Fruit fly (Drosophila melanogaster): ENCODE results near the gene CG6495.

Gene CG6495

dm6 chr2L:10800877-10801719 is 40.2 kb downstream of the CG6495 start, which contains the start of gene CG31869 (continued):
- TF ChIP-seq CG3847 (GFP tag; IDR thresholded peaks at IDR 0.05) (0 out of 2 replicates have a peak, but pooled peaks have one; percentile 16), sisA (GFP tag; IDR thresholded peaks at IDR 0.05) (peak; percentile 23; the same call in 1 of the 2 replicates), Meics (GFP tag; optimal IDR thresholded peaks at IDR 0.05) (peak; percentile 41), chinmo (GFP tag; IDR thresholded peaks at IDR 0.05; ENCODE audit: partially characterized antibody) (0 out of 4 replicates have a peak, but pooled peaks have one; percentile 71), CG14667 (GFP tag; IDR thresholded peaks at IDR 0.05) (0 out of 2 replicates have a peak, but pooled peaks have one; percentile 11), CG4360 (GFP tag; IDR thresholded peaks at IDR 0.05) (0 out of 2 replicates have a peak, but pooled peaks have one; percentile 24), Dref (GFP tag; IDR thresholded peaks at IDR 0.05) (no peak), dysf (GFP tag; IDR thresholded peaks at IDR 0.05) (peak; percentile 38; the same call in 1 of the 3 replicates), MTF-1 (GFP tag; optimal IDR thresholded peaks at IDR 0.05; ENCODE audit: borderline replicate concordance) (no peak), sens (GFP tag) (peak; percentile 73), CG32532 (GFP tag; IDR thresholded peaks at IDR 0.05) (0 out of 2 replicates have a peak, but pooled peaks have one; percentile 31), pan (optimal IDR thresholded peaks at IDR 0.05) (no peak), pan (GFP tag; optimal IDR thresholded peaks at IDR 0.05 in 1 of 2, IDR thresholded peaks at IDR 0.05 in 1 of 2) (peak in 1 of 2 experiments; percentile 58), so (GFP tag; IDR thresholded peaks at IDR 0.05) (0 out of 3 replicates have a peak, but pooled peaks have one; percentile 13), CG15011 (GFP tag; optimal IDR thresholded peaks at IDR 0.05) (no peak), crol (GFP tag; IDR thresholded peaks at IDR 0.05) (peak; percentile 87), Dbx (GFP tag; IDR thresholded peaks at IDR 0.05) (no peak), CG1233 (GFP tag; optimal IDR thresholded peaks at IDR 0.05) (no peak), CG15073 (GFP tag; optimal IDR thresholded peaks at IDR 0.05) (no peak), Awh (GFP tag; IDR thresholded peaks at IDR 0.05) (no peak), Jarid2 (GFP tag; optimal IDR thresholded peaks at IDR 0.05) (peak; percentile 79), al (GFP tag; IDR thresholded peaks at IDR 0.05) (peak; percentile 26; the same call in 1 of the 2 replicates), CG12744 (GFP tag; optimal IDR thresholded peaks at IDR 0.05) (no peak), fu2 (GFP tag; optimal IDR thresholded peaks at IDR 0.05) (no peak), CG13287 (GFP tag; IDR thresholded peaks at IDR 0.05; ENCODE audit: partially characterized antibody) (peak; percentile 11; the same call in 1 of the 2 replicates), Neu2 (GFP tag; optimal IDR thresholded peaks at IDR 0.05; ENCODE audit: borderline replicate concordance) (no peak), Optix (GFP tag; IDR thresholded peaks at IDR 0.05) (0 out of 3 replicates have a peak, but pooled peaks have one; percentile 34), Oaz (GFP tag; IDR thresholded peaks at IDR 0.05) (0 out of 2 replicates have a peak, but pooled peaks have one; percentile 25), Dip3 (GFP tag; optimal IDR thresholded peaks at IDR 0.05) (no peak), NC2α (GFP tag; optimal IDR thresholded peaks at IDR 0.05) (no peak), HLH3B (GFP tag; IDR thresholded peaks at IDR 0.05) (0 out of 2 replicates have a peak, but pooled peaks have one; percentile 25), CG2120 (GFP tag; optimal IDR thresholded peaks at IDR 0.05) (peak; percentile 34), otp (GFP tag; IDR thresholded peaks at IDR 0.05) (0 out of 3 replicates have a peak, but pooled peaks have one; percentile 24), CG14441 (GFP tag; IDR thresholded peaks at IDR 0.05) (peak; percentile 65), NK7.1 (GFP tag; optimal IDR thresholded peaks at IDR 0.05) (no peak), CG7786 (GFP tag; optimal IDR thresholded peaks at IDR 0.05) (no peak), CG7372 (GFP tag; IDR thresholded peaks at IDR 0.05) (0 out of 2 replicates have a peak, but pooled peaks have one; percentile 17), H2.0 (GFP tag; IDR thresholded peaks at IDR 0.05) (peak; percentile 28; the same call in 1 of the 2 replicates), Deaf1 (tag; optimal IDR thresholded peaks at IDR 0.05) (peak; percentile 77), CG34224 (GFP tag; IDR thresholded peaks at IDR 0.05; ENCODE audit: partially characterized antibody) (no peak), CG31224 (GFP tag; IDR thresholded peaks at IDR 0.05) (0 out of 2 replicates have a peak, but pooled peaks have one; percentile 26), CG11085 (GFP tag; IDR thresholded peaks at IDR 0.05) (0 out of 2 replicates have a peak, but pooled peaks have one; percentile 42), Drgx (GFP tag; IDR thresholded peaks at IDR 0.05) (peak; percentile 60), B-H2 (GFP tag; optimal IDR thresholded peaks at IDR 0.05) (no peak), CG6791 (GFP tag; IDR thresholded peaks at IDR 0.05; ENCODE audit: partially characterized antibody) (0 out of 3 replicates have a peak, but pooled peaks have one; percentile 28), Med (GFP tag) (peak; percentile 83), lmd (GFP tag; IDR thresholded peaks at IDR 0.05) (0 out of 2 replicates have a peak, but pooled peaks have one; percentile 33), CG34422 (GFP tag; IDR thresholded peaks at IDR 0.05) (0 out of 3 replicates have a peak, but pooled peaks have one; percentile 10)
